Worm (Caenorhabditis elegans): ENCODE results near the gene szy-4.

szy-4 gene

ce11 chrII:6198468-6198867, at the start of gene szy-4:
Gene szy-4 (plus strand): TSS chrII:6198696.
- TF ChIP-seq nhr-11 (tag; optimal IDR thresholded peaks at IDR 0.05) (no peak), ama-1 (optimal IDR thresholded peaks at IDR 0.05) (no peak), mbf-1 (tag; optimal IDR thresholded peaks at IDR 0.05) (no peak), blmp-1 (tag; optimal IDR thresholded peaks at IDR 0.05; ENCODE audit: insufficient read depth) (no peak), nhr-77 (tag; optimal IDR thresholded peaks at IDR 0.05) (no peak), ztf-1 (GFP tag; conservative IDR thresholded peaks at IDR 0.05) (no peak), sma-9 (GFP tag; optimal IDR thresholded peaks at IDR 0.05) (no peak), sma-9 (tag; optimal IDR thresholded peaks at IDR 0.05) (no peak), nhr-237 (tag; optimal IDR thresholded peaks at IDR 0.05) (no peak), C34F6.9 (tag; optimal IDR thresholded peaks at IDR 0.05) (no peak), peb-1 (tag; optimal IDR thresholded peaks at IDR 0.05) (no peak)

DNA sequence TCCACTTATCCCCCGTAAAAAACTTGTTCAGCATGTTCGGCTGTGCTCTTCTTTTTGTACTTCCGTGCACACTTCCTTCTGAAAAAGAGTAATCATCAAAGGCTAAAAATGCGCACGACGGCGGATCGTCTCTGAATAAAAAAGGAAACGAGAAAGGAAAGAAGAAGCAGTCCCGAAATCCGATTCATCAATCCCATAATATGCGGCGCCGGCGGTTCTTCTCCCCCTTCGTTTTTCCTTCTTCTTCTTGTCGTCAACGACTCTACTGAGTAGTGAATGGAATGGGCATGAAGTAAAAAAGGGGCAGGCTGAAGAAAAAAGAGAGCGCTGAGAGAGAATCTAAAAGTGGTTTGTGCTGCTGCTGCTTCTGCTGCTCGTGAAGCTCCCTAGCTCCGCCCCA, 49.1 kb upstream of the szy-4 start:
- TF ChIP-seq nhr-237 (tag; optimal IDR thresholded peaks at IDR 0.05) (no peak), lsy-2 (tag; optimal IDR thresholded peaks at IDR 0.05) (peak in 1 of 2 experiments; percentile 0), alr-1 (tag; optimal IDR thresholded peaks at IDR 0.05) (no peak), ztf-1 (GFP tag; conservative IDR thresholded peaks at IDR 0.05) (no peak), lin-39 (tag; optimal IDR thresholded peaks at IDR 0.05) (no peak), elt-1 (tag; optimal IDR thresholded peaks at IDR 0.05) (no peak), ceh-82 (tag; optimal IDR thresholded peaks at IDR 0.05) (no peak), mbf-1 (tag; optimal IDR thresholded peaks at IDR 0.05) (no peak)

ce11 chrII:6158111-6158510, 40.4 kb upstream of the szy-4 start:
- TF ChIP-seq ceh-82 (tag; optimal IDR thresholded peaks at IDR 0.05), result no peak
- no peak for TF ChIP-seq ztf-11 (tag; optimal IDR thresholded peaks at IDR 0.05)
- no peak for TF ChIP-seq gmeb-1 (tag; optimal IDR thresholded peaks at IDR 0.05)
- no peak for TF ChIP-seq fos-1 (tag; optimal IDR thresholded peaks at IDR 0.05)
- TF ChIP-seq aly-2 (tag; optimal IDR thresholded peaks at IDR 0.05), result no peak
- no peak for TF ChIP-seq peb-1 (tag; optimal IDR thresholded peaks at IDR 0.05)

DNA sequence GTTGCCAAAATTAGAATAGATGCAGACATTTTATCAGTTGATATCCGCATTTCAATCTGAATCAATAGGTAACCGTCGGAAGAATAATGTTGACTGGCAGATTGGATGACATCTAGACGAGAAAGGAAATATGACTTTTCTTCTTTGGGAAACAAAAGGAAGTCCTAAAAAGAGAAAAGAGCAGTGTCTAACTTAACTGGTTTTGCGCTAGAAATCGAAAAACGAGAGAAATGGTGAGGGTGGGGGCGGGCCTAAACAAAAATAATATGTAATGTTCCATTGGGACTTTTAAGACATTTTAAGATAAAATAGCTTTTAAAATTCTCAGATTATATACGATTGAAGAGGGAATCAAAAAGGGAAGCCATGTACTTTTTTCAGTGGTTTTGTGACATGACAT, 37.5 kb upstream of the szy-4 start, which contains the start of gene exp-1:
exp-1 (minus strand) TSS at position 101 of the 400 bp plus-strand sequence.
- TF ChIP-seq unc-62 (GFP tag; optimal IDR thresholded peaks at IDR 0.05) (no peak), ceh-82 (tag; optimal IDR thresholded peaks at IDR 0.05) (no peak), fos-1 (tag; optimal IDR thresholded peaks at IDR 0.05) (no peak), sem-4 (tag; optimal IDR thresholded peaks at IDR 0.05) (no peak), ZK546.5 (tag; optimal IDR thresholded peaks at IDR 0.05) (no peak), nhr-6 (tag; optimal IDR thresholded peaks at IDR 0.05) (no peak), skn-1 (tag; optimal IDR thresholded peaks at IDR 0.05) (no peak), nhr-77 (tag; optimal IDR thresholded peaks at IDR 0.05) (no peak), snpc-4 (tag; optimal IDR thresholded peaks at IDR 0.05) (no peak), ztf-4 (tag; optimal IDR thresholded peaks at IDR 0.05) (no peak), mbf-1 (tag; optimal IDR thresholded peaks at IDR 0.05) (no peak), nhr-11 (tag; optimal IDR thresholded peaks at IDR 0.05) (no peak), nhr-129 (tag; optimal IDR thresholded peaks at IDR 0.05) (no peak), ama-1 (optimal IDR thresholded peaks at IDR 0.05) (no peak), peb-1 (tag; optimal IDR thresholded peaks at IDR 0.05) (no peak), nhr-12 (tag; optimal IDR thresholded peaks at IDR 0.05) (no peak), unc-39 (tag; optimal IDR thresholded peaks at IDR 0.05) (no peak), sma-9 (GFP tag; optimal IDR thresholded peaks at IDR 0.05) (no peak), sma-9 (tag; optimal IDR thresholded peaks at IDR 0.05) (no peak)

ce11 chrII:6165152-6165551, 33.3 kb upstream of the szy-4 start:
- TF ChIP-seq nhr-6 (tag; optimal IDR thresholded peaks at IDR 0.05), result no peak

ce11 chrII:6168714-6169113, 29.8 kb upstream of the szy-4 start:
- TF ChIP-seq ZK546.5 (tag; optimal IDR thresholded peaks at IDR 0.05) (no peak), sma-3 (GFP tag; optimal IDR thresholded peaks at IDR 0.05) (no peak), blmp-1 (tag; optimal IDR thresholded peaks at IDR 0.05; ENCODE audit: insufficient read depth) (no peak), elt-1 (tag; optimal IDR thresholded peaks at IDR 0.05) (no peak), sem-4 (tag; optimal IDR thresholded peaks at IDR 0.05) (no peak), egl-27 (tag; optimal IDR thresholded peaks at IDR 0.05) (no peak), nhr-237 (tag; optimal IDR thresholded peaks at IDR 0.05) (no peak), lin-13 (GFP tag; optimal IDR thresholded peaks at IDR 0.05) (no peak), unc-55 (GFP tag; optimal IDR thresholded peaks at IDR 0.05) (no peak), mab-5 (tag; optimal IDR thresholded peaks at IDR 0.05) (no peak), dmd-4 (tag; optimal IDR thresholded peaks at IDR 0.05) (no peak), peb-1 (tag; optimal IDR thresholded peaks at IDR 0.05) (no peak), zag-1 (tag; optimal IDR thresholded peaks at IDR 0.05) (no peak), lin-39 (tag; optimal IDR thresholded peaks at IDR 0.05) (no peak), ceh-16 (tag; optimal IDR thresholded peaks at IDR 0.05) (no peak), ztf-11 (tag; optimal IDR thresholded peaks at IDR 0.05) (no peak), nhr-6 (tag; optimal IDR thresholded peaks at IDR 0.05) (no peak), skn-1 (tag; optimal IDR thresholded peaks at IDR 0.05) (no peak), R02D3.7 (tag; optimal IDR thresholded peaks at IDR 0.05) (no peak), alr-1 (tag; optimal IDR thresholded peaks at IDR 0.05) (no peak)
